Worm (Caenorhabditis elegans) whole organism, young adult: ENCODE measurements around the gene K04C2.7.
A peak's percentile ranks its signal among the peaks of the same experiment; 100 is the strongest.

Source experiments
- B0019.2 ChIP-seq: fragments of 200-800 bp; sonication (Bioruptor generic); conservative IDR thresholded peaks from 2 replicates; pipeline ENCODE4 v1.3.6; 2022; ENCODE audit warnings: missing genetic modification reagents, missing genetic modification characterization, missing compliant biosample characterization
- B0035.1 ChIP-seq: sonication (generic microtip); optimal IDR thresholded peaks from 2 replicates; lab custom pipeline; 2016; ENCODE audit warnings: missing genetic modification characterization, mild to moderate bottlenecking, missing compliant biosample characterization, missing genotype, missing genetic modification reagents
- F33H1.4 ChIP-seq: fragments of 200-800 bp; sonication (Bioruptor generic); IDR thresholded peaks from 2 replicates; pipeline ENCODE4 v1.3.6; 2022; ENCODE audit warnings: missing genetic modification reagents, missing genetic modification characterization, missing compliant biosample characterization
- F37B4.10 ChIP-seq: fragments of 200-800 bp; sonication (Bioruptor generic); IDR thresholded peaks from 2 replicates; pipeline ENCODE4 v1.3.6; 2022; ENCODE audit warnings: missing genetic modification characterization, missing compliant biosample characterization
- F39B2.1 ChIP-seq: fragments of 200-800 bp; sonication (Bioruptor generic); IDR thresholded peaks from 2 replicates; pipeline ENCODE4 v1.3.6; 2022; ENCODE audit warnings: missing genetic modification reagents, missing genetic modification characterization, missing compliant biosample characterization
- F57C9.4 ChIP-seq: sonication (generic microtip); optimal IDR thresholded peaks from 2 replicates; lab custom pipeline; 2017; ENCODE audit warnings: mild to moderate bottlenecking, missing genetic modification characterization, missing compliant biosample characterization
- K12H6.12 ChIP-seq: fragments of 200-800 bp; sonication (Bioruptor generic); optimal IDR thresholded peaks from 2 replicates; lab custom pipeline; 2018; ENCODE audit warnings: mild to moderate bottlenecking, missing genetic modification characterization, missing compliant biosample characterization
- T26A5.8 ChIP-seq: sonication (generic microtip); optimal IDR thresholded peaks from 2 replicates; lab custom pipeline; 2016; ENCODE audit warnings: missing genetic modification characterization, missing compliant biosample characterization
- akir-1 ChIP-seq: fragments of 200-800 bp; sonication (Bioruptor generic); optimal IDR thresholded peaks from 2 replicates; lab custom pipeline; 2018; ENCODE audit warnings: mild to moderate bottlenecking, missing genetic modification characterization, moderate library complexity, missing compliant biosample characterization
- aptf-3 ChIP-seq: fragments of 200-800 bp; sonication (Bioruptor generic); IDR thresholded peaks from 2 replicates; pipeline ENCODE4 v1.3.6; 2022; ENCODE audit warnings: missing genetic modification characterization, missing compliant biosample characterization
- attf-3 ChIP-seq: fragments of 200-800 bp; sonication (Bioruptor generic); conservative IDR thresholded peaks from 2 replicates; pipeline ENCODE4 v1.3.6; 2022; ENCODE audit warnings: missing genetic modification reagents, missing genetic modification characterization, missing compliant biosample characterization
- cebp-2 ChIP-seq: fragments of 200-800 bp; sonication (Bioruptor generic); IDR thresholded peaks from 2 replicates; pipeline ENCODE4 v1.3.6; 2022; ENCODE audit warnings: missing genetic modification characterization, missing compliant biosample characterization
- ceh-91 ChIP-seq: fragments of 200-800 bp; sonication (Bioruptor generic); IDR thresholded peaks from 2 replicates; pipeline ENCODE4 v1.3.6; 2022; ENCODE audit warnings: missing genetic modification reagents, missing genetic modification characterization, missing compliant biosample characterization
- chd-7 ChIP-seq: sonication (generic microtip); optimal IDR thresholded peaks from 2 replicates; lab custom pipeline; 2016; ENCODE audit warnings: mild to moderate bottlenecking, missing genetic modification characterization, moderate library complexity, missing compliant biosample characterization
- dox-1 ChIP-seq: fragments of 200-800 bp; sonication (Bioruptor generic); IDR thresholded peaks from 2 replicates; pipeline ENCODE4 v1.3.6; 2022; ENCODE audit warnings: missing genetic modification reagents, missing genetic modification characterization, missing compliant biosample characterization
- ets-4 ChIP-seq: fragments of 200-800 bp; sonication (Bioruptor generic); optimal IDR thresholded peaks from 2 replicates; lab custom pipeline; 2018; ENCODE audit warnings: mild to moderate bottlenecking, missing genetic modification characterization, missing compliant biosample characterization
- gei-17 ChIP-seq: fragments of 200-800 bp; sonication (Bioruptor generic); optimal IDR thresholded peaks from 2 replicates; lab custom pipeline; 2018; ENCODE audit warnings: mild to moderate bottlenecking, missing genetic modification characterization, missing compliant biosample characterization
- hrde-1 ChIP-seq: sonication (generic microtip); optimal IDR thresholded peaks from 2 replicates; lab custom pipeline; 2016; ENCODE audit warnings: missing genetic modification characterization, mild to moderate bottlenecking, missing compliant biosample characterization, moderate library complexity, missing genotype, missing genetic modification reagents, borderline replicate concordance
- lag-1 ChIP-seq: fragments of 200-800 bp; sonication (Bioruptor generic); IDR thresholded peaks from 2 replicates; pipeline ENCODE4 v1.3.6; 2022; ENCODE audit warnings: missing genetic modification reagents, missing genetic modification characterization, missing compliant biosample characterization
- lin-26 ChIP-seq: fragments of 200-800 bp; sonication (Bioruptor generic); IDR thresholded peaks from 2 replicates; pipeline ENCODE4 v1.3.6; 2022; ENCODE audit warnings: missing genetic modification reagents, missing genetic modification characterization, missing compliant biosample characterization
- lin-35 ChIP-seq, 3 experiments: fragments of 150-350 bp in 2 of 3; sonication (generic microtip) in 1 of 3; optimal IDR thresholded peaks; 2 replicates each; lab custom pipeline; 2014 to 2018; ENCODE audit warnings: missing biosample characterization in 3 of 3, missing genetic modification characterization in 3 of 3, missing genetic modification reagents in 3 of 3
- lin-40 ChIP-seq: sonication (generic microtip); optimal IDR thresholded peaks from 2 replicates; lab custom pipeline; 2016; ENCODE audit warnings: missing genetic modification characterization, mild to moderate bottlenecking, missing compliant biosample characterization, missing genotype, missing genetic modification reagents
- lir-1 ChIP-seq: fragments of 200-800 bp; sonication (Bioruptor generic); conservative IDR thresholded peaks from 2 replicates; pipeline ENCODE4 v1.3.6; 2022; ENCODE audit warnings: missing genetic modification reagents, missing genetic modification characterization, missing compliant biosample characterization
- madf-6 ChIP-seq: fragments of 200-800 bp; sonication (Bioruptor generic); IDR thresholded peaks from 2 replicates; pipeline ENCODE4 v1.3.6; 2022; ENCODE audit warnings: missing genetic modification reagents, missing genetic modification characterization, missing compliant biosample characterization
- mel-28 ChIP-seq: sonication (generic microtip); optimal IDR thresholded peaks from 2 replicates; lab custom pipeline; 2016; ENCODE audit warnings: borderline replicate concordance, mild to moderate bottlenecking, missing genetic modification characterization, missing compliant biosample characterization
- mxl-1 ChIP-seq: sonication (generic microtip); optimal IDR thresholded peaks from 2 replicates; lab custom pipeline; 2016; ENCODE audit warnings: missing genetic modification characterization, missing compliant biosample characterization
- nfyb-1 ChIP-seq: fragments of 200-800 bp; sonication (Bioruptor generic); IDR thresholded peaks from 2 replicates; pipeline ENCODE4 v1.3.6; 2022; ENCODE audit warnings: missing genetic modification reagents, missing genetic modification characterization, missing compliant biosample characterization
- nhr-120 ChIP-seq: fragments of 200-800 bp; sonication (Bioruptor generic); IDR thresholded peaks from 2 replicates; pipeline ENCODE4 v1.3.6; 2022; ENCODE audit warnings: missing genetic modification characterization, missing compliant biosample characterization
- pbrm-1 ChIP-seq: fragments of 200-800 bp; sonication (Bioruptor generic); IDR thresholded peaks from 2 replicates; pipeline ENCODE4 v1.3.6; 2022; ENCODE audit warnings: missing genetic modification reagents, missing genetic modification characterization, missing compliant biosample characterization
- rcor-1 ChIP-seq: fragments of 200-800 bp; sonication (Bioruptor generic); IDR thresholded peaks from 2 replicates; pipeline ENCODE4 v1.3.6; 2022; ENCODE audit warnings: missing genetic modification reagents, missing genetic modification characterization, missing compliant biosample characterization
- sea-2 ChIP-seq: fragments of 200-800 bp; sonication (Bioruptor generic); IDR thresholded peaks from 2 replicates; pipeline ENCODE4 v1.3.6; 2022; ENCODE audit warnings: missing genetic modification characterization, missing compliant biosample characterization
- snpc-1.1 ChIP-seq: sonication (generic microtip); optimal IDR thresholded peaks from 2 replicates; lab custom pipeline; 2017; ENCODE audit warnings: missing genetic modification characterization, mild to moderate bottlenecking, missing compliant biosample characterization, antibody characterized with exemption, moderate library complexity, missing genotype, missing genetic modification reagents; ENCODE audit not compliant: insufficient read depth
- snpc-3.4 ChIP-seq: sonication (generic microtip); optimal IDR thresholded peaks from 2 replicates; lab custom pipeline; 2017; ENCODE audit warnings: missing genetic modification characterization, mild to moderate bottlenecking, missing compliant biosample characterization, antibody characterized with exemption, moderate library complexity, missing genotype, missing genetic modification reagents
- snpc-4 ChIP-seq, 5 experiments: fragments of 150-350 bp in 1 of 5; sonication (generic microtip) in 4 of 5; optimal IDR thresholded peaks; 2 replicates each; lab custom pipeline; 2014 to 2018; ENCODE audit warnings: missing genetic modification characterization in 5 of 5, missing biosample characterization in 3 of 5, antibody characterized with exemption in 2 of 5, mild to moderate bottlenecking in 2 of 5, missing compliant biosample characterization in 2 of 5, missing genotype in 2 of 5, moderate library complexity in 2 of 5, missing genetic modification reagents in 1 of 5
- tbp1 ChIP-seq: fragments of 200-800 bp; sonication (Bioruptor generic); optimal IDR thresholded peaks from 2 replicates; lab custom pipeline; 2018; ENCODE audit warnings: mild to moderate bottlenecking, missing genetic modification characterization, missing compliant biosample characterization
- ztf-3 ChIP-seq: fragments of 200-800 bp; sonication (Bioruptor generic); optimal IDR thresholded peaks from 2 replicates; lab custom pipeline; 2018; ENCODE audit warnings: mild to moderate bottlenecking, missing genetic modification characterization, missing compliant biosample characterization

Gene K04C2.7

ce11 chrIII:6895166-6895565, 14.3 kb downstream of the K04C2.7 start (continued):
- TF ChIP-seq ceh-91 (GFP tag; lab: Robert Waterston, UW) (no peak), nfyb-1 (peak; percentile 45; the same call in 1 of the 2 replicates), lir-1 (GFP tag; lab: Robert Waterston, UW) (peak; percentile 25; the same call in 1 of the 2 replicates), mxl-1 (no peak), T26A5.8 (no peak), lin-26 (GFP tag; lab: Robert Waterston, UW) (peak; percentile 41; the same call in 1 of the 2 replicates), cebp-2 (GFP tag; lab: Robert Waterston, UW) (no peak), attf-3 (GFP tag; lab: Robert Waterston, UW) (no peak), mel-28 (tag; lab: Kevin White, UChicago) (no peak), snpc-3.4 (no peak), lin-40 (tag; lab: Kevin White, UChicago) (peak; percentile 74), lin-35 (GFP tag; optimal IDR thresholded peaks at IDR 0.05; lab: Kevin White, UChicago) (no peak), F33H1.4 (GFP tag; lab: Robert Waterston, UW) (no peak), aptf-3 (no peak), F39B2.1 (no peak), F57C9.4 (tag; lab: Kevin White, UChicago) (no peak), snpc-4 (GFP tag; optimal IDR thresholded peaks at IDR 0.05; lab: Kevin White, UChicago) (no peak), snpc-4 (tag; optimal IDR thresholded peaks at IDR 0.05; lab: Kevin White, UChicago) (peak in 1 of 4 experiments; percentile 39), sea-2 (GFP tag; lab: Robert Waterston, UW) (no peak), ztf-3 (no peak), lag-1 (GFP tag; lab: Robert Waterston, UW) (no peak), akir-1 (GFP tag; lab: Kevin White, UChicago) (no peak), rcor-1 (GFP tag; lab: Robert Waterston, UW) (no peak), chd-7 (tag; lab: Kevin White, UChicago) (peak; percentile 52), B0019.2 (GFP tag; lab: Robert Waterston, UW) (no peak), madf-6 (GFP tag; lab: Robert Waterston, UW) (peak; percentile 31; the same call in 1 of the 2 replicates), pbrm-1 (GFP tag; lab: Robert Waterston, UW) (no peak), dox-1 (peak; percentile 47; the same call in 1 of the 2 replicates), tbp1 (GFP tag; lab: Kevin White, UChicago) (peak; percentile 54), snpc-1.1 (tag; lab: Kevin White, UChicago) (no peak), hrde-1 (tag; lab: Kevin White, UChicago) (no peak), gei-17 (GFP tag; lab: Kevin White, UChicago) (no peak), ets-4 (peak; percentile 49), B0035.1 (tag; lab: Kevin White, UChicago) (no peak)

ce11 chrIII:6895677-6896076, 14.8 kb downstream of the K04C2.7 start:
- no peak for TF ChIP-seq pbrm-1 (GFP tag; lab: Robert Waterston, UW)
- TF ChIP-seq B0035.1 (tag; lab: Kevin White, UChicago) = no peak
- no peak for TF ChIP-seq lag-1 (GFP tag; lab: Robert Waterston, UW)
- no peak for TF ChIP-seq snpc-3.4
- no peak for TF ChIP-seq K12H6.12
- no peak for TF ChIP-seq nhr-120 (GFP tag; lab: Robert Waterston, UW)
- no peak for TF ChIP-seq F37B4.10
